Fruit fly (Drosophila melanogaster) whole organism, embryonic: ENCODE results near the gene CG10194.

Source experiments
- Antp ChIP-seq: fragments of 200-800 bp; sonication (Bioruptor generic); optimal IDR thresholded peaks from 3 replicates; lab custom pipeline; 2016; ENCODE audit warnings: missing biosample characterization, missing genetic modification characterization
- Bdp1 ChIP-seq: fragments of 200-800 bp; sonication (Bioruptor generic); optimal IDR thresholded peaks from 3 replicates; lab custom pipeline; 2016; ENCODE audit warnings: missing biosample characterization, missing genetic modification characterization
- Bgb ChIP-seq: fragments of 200-800 bp; sonication (Bioruptor generic); IDR thresholded peaks from 2 replicates; pipeline ENCODE4 v1.3.6; 2022; ENCODE audit warnings: missing biosample characterization, missing genetic modification characterization; ENCODE audit not compliant: partially characterized antibody
- CG10321 ChIP-seq: fragments of 200-800 bp; sonication (Bioruptor generic); IDR thresholded peaks from 2 replicates; pipeline ENCODE4 v1.3.6; 2022; ENCODE audit warnings: missing biosample characterization, missing genetic modification characterization
- CG10462 ChIP-seq: fragments of 200-800 bp; sonication (Bioruptor generic); optimal IDR thresholded peaks from 2 replicates; lab custom pipeline; 2016; ENCODE audit warnings: missing biosample characterization, missing genetic modification characterization
- CG11696 ChIP-seq: fragments of 200-800 bp; sonication (Bioruptor generic); IDR thresholded peaks from 2 replicates; pipeline ENCODE4 v1.3.6; 2022; ENCODE audit warnings: missing biosample characterization, missing genetic modification characterization
- CG1233 ChIP-seq: fragments of 200-800 bp; sonication (Bioruptor generic); optimal IDR thresholded peaks from 4 replicates; lab custom pipeline; 2018; ENCODE audit warnings: missing biosample characterization, mild to moderate bottlenecking, missing genetic modification characterization
- CG14014 ChIP-seq: fragments of 200-800 bp; sonication (Bioruptor generic); IDR thresholded peaks from 2 replicates; pipeline ENCODE4 v1.3.6; 2022; ENCODE audit warnings: missing biosample characterization, missing genetic modification characterization
- CG14441 ChIP-seq: fragments of 200-800 bp; sonication (Bioruptor generic); IDR thresholded peaks from 2 replicates; pipeline ENCODE4 v1.3.6; 2022; ENCODE audit warnings: missing biosample characterization, missing genetic modification characterization
- CG17186 ChIP-seq: fragments of 200-800 bp; sonication (Bioruptor generic); optimal IDR thresholded peaks from 3 replicates; lab custom pipeline; 2017; ENCODE audit warnings: missing biosample characterization, missing genetic modification reagents, missing genetic modification characterization
- CG17612 ChIP-seq: fragments of 200-800 bp; sonication (Bioruptor generic); IDR thresholded peaks from 2 replicates; pipeline ENCODE4 v1.3.6; 2022; ENCODE audit warnings: missing biosample characterization, missing genetic modification characterization
- CG2202 ChIP-seq: fragments of 200-800 bp; sonication (Bioruptor generic); optimal IDR thresholded peaks from 2 replicates; lab custom pipeline; 2018; ENCODE audit warnings: missing biosample characterization, mild to moderate bottlenecking, missing genetic modification characterization
- CG31224 ChIP-seq: fragments of 200-800 bp; sonication (Bioruptor generic); IDR thresholded peaks from 2 replicates; pipeline ENCODE4 v1.3.6; 2022; ENCODE audit warnings: missing biosample characterization, missing genetic modification characterization
- CG4360 ChIP-seq: fragments of 200-800 bp; sonication (Bioruptor generic); IDR thresholded peaks from 2 replicates; pipeline ENCODE4 v1.3.6; 2022; ENCODE audit warnings: missing biosample characterization, missing genetic modification characterization
- CG5180 ChIP-seq: fragments of 200-800 bp; sonication (Bioruptor generic); optimal IDR thresholded peaks from 3 replicates; lab custom pipeline; 2017; ENCODE audit warnings: missing biosample characterization, missing genetic modification characterization, mild to moderate bottlenecking, moderate library complexity, missing genetic modification reagents
- CG8089 ChIP-seq: fragments of 200-800 bp; sonication (Bioruptor generic); optimal IDR thresholded peaks from 3 replicates; lab custom pipeline; 2016; ENCODE audit warnings: missing biosample characterization, missing genetic modification characterization
- CG8281 ChIP-seq: fragments of 200-800 bp; sonication (Bioruptor generic); optimal IDR thresholded peaks from 2 replicates; lab custom pipeline; 2018; ENCODE audit warnings: missing biosample characterization, mild to moderate bottlenecking, missing genetic modification characterization, moderate library complexity
- CHES-1-like ChIP-seq: fragments of 200-800 bp; sonication (Bioruptor generic); optimal IDR thresholded peaks from 2 replicates; lab custom pipeline; 2016; ENCODE audit warnings: missing biosample characterization, missing genetic modification characterization
- Dad ChIP-seq: fragments of 200-800 bp; sonication (Bioruptor generic); optimal IDR thresholded peaks from 3 replicates; lab custom pipeline; 2016; ENCODE audit warnings: missing biosample characterization, missing genetic modification characterization
- Dfd ChIP-seq, 2 experiments: fragments of >200 bp; optimal IDR thresholded peaks; 2 replicates each; lab custom pipeline; 2017; ENCODE audit warnings: missing biosample characterization in 2 of 2, missing genetic modification characterization in 2 of 2
- Dp ChIP-seq: fragments of 200-800 bp; sonication (Bioruptor generic); optimal IDR thresholded peaks from 2 replicates; lab custom pipeline; 2018; ENCODE audit warnings: missing biosample characterization, mild to moderate bottlenecking, missing genetic modification characterization, moderate library complexity
- ERR ChIP-seq: fragments of 200-800 bp; sonication (Bioruptor generic); optimal IDR thresholded peaks from 2 replicates; lab custom pipeline; 2016; ENCODE audit warnings: missing biosample characterization, missing genetic modification characterization
- Hr51 ChIP-seq, 2 experiments: fragments of 200-800 bp; sonication (Bioruptor generic); optimal IDR thresholded peaks; 2 replicates in 1 of 2; 3 replicates in 1 of 2; lab custom pipeline; 2016 to 2018; ENCODE audit warnings: missing biosample characterization in 2 of 2, missing genetic modification characterization in 2 of 2, mild to moderate bottlenecking in 1 of 2, moderate library complexity in 1 of 2
- Jarid2 ChIP-seq: fragments of 200-800 bp; sonication (Bioruptor generic); optimal IDR thresholded peaks from 3 replicates; lab custom pipeline; 2017; ENCODE audit warnings: mild to moderate bottlenecking, missing biosample characterization, missing genetic modification reagents, missing genetic modification characterization
- Mad ChIP-seq: fragments of 200-800 bp; sonication (Bioruptor generic); optimal IDR thresholded peaks from 2 replicates; lab custom pipeline; 2016; ENCODE audit warnings: missing biosample characterization, missing genetic modification characterization
- Rfx ChIP-seq: fragments of 200-800 bp; sonication (Bioruptor generic); IDR thresholded peaks from 2 replicates; pipeline ENCODE4 v1.3.6; 2022; ENCODE audit warnings: missing biosample characterization, missing genetic modification characterization
- Taf1 ChIP-seq: fragments of 200-800 bp; sonication (Bioruptor generic); IDR thresholded peaks from 2 replicates; pipeline ENCODE4 v1.3.6; 2022; ENCODE audit warnings: missing biosample characterization, missing genetic modification characterization
- abd-A ChIP-seq: fragments of 200-800 bp; sonication (Bioruptor generic); optimal IDR thresholded peaks from 3 replicates; lab custom pipeline; 2019; ENCODE audit warnings: missing biosample characterization, mild to moderate bottlenecking, missing genetic modification characterization, moderate library complexity
- ase ChIP-seq: fragments of 200-800 bp; sonication (Bioruptor generic); IDR thresholded peaks from 3 replicates; pipeline ENCODE4 v1.3.6; 2022; ENCODE audit warnings: missing biosample characterization, missing genetic modification characterization
- chinmo ChIP-seq: fragments of 200-800 bp; sonication (Bioruptor generic); IDR thresholded peaks from 4 replicates; pipeline ENCODE4 v1.3.6; 2022; ENCODE audit warnings: missing biosample characterization, missing genetic modification characterization; ENCODE audit not compliant: partially characterized antibody
- crol ChIP-seq: fragments of 200-800 bp; sonication (Bioruptor generic); IDR thresholded peaks from 2 replicates; pipeline ENCODE4 v1.3.6; 2022; ENCODE audit warnings: missing biosample characterization, missing genetic modification characterization
- crp ChIP-seq, 2 experiments: fragments of 200-800 bp; sonication (Bioruptor generic); optimal IDR thresholded peaks; 2 replicates in 1 of 2; 3 replicates in 1 of 2; lab custom pipeline; 2017; ENCODE audit warnings: missing biosample characterization in 2 of 2, missing genetic modification characterization in 2 of 2, mild to moderate bottlenecking in 1 of 2, moderate library complexity in 1 of 2
- dm ChIP-seq: fragments of 200-800 bp; sonication (Bioruptor generic); optimal IDR thresholded peaks from 3 replicates; lab custom pipeline; 2016; ENCODE audit warnings: missing biosample characterization, missing genetic modification characterization
- dmrt11E ChIP-seq: fragments of 200-800 bp; sonication (Bioruptor generic); optimal IDR thresholded peaks from 3 replicates; lab custom pipeline; 2018; ENCODE audit warnings: missing biosample characterization, mild to moderate bottlenecking, missing genetic modification characterization, moderate library complexity
- dysf ChIP-seq: fragments of 200-800 bp; sonication (Bioruptor generic); IDR thresholded peaks from 3 replicates; pipeline ENCODE4 v1.3.6; 2022; ENCODE audit warnings: missing biosample characterization, missing genetic modification characterization
- ftz-f1 ChIP-seq: fragments of 200-800 bp; sonication (Bioruptor generic); optimal IDR thresholded peaks from 2 replicates; lab custom pipeline; 2016; ENCODE audit warnings: missing biosample characterization, missing genetic modification characterization
- grn ChIP-seq: fragments of 200-800 bp; sonication (Bioruptor generic); optimal IDR thresholded peaks from 3 replicates; lab custom pipeline; 2017; ENCODE audit warnings: missing biosample characterization, missing genetic modification characterization
- gsb-n ChIP-seq: fragments of 200-800 bp; sonication (Bioruptor generic); optimal IDR thresholded peaks from 3 replicates; lab custom pipeline; 2018; ENCODE audit warnings: missing biosample characterization, mild to moderate bottlenecking, missing genetic modification characterization
- hbn ChIP-seq: fragments of 200-800 bp; sonication (Bioruptor generic); IDR thresholded peaks from 2 replicates; pipeline ENCODE4 v1.3.6; 2022; ENCODE audit warnings: missing biosample characterization, missing genetic modification characterization; ENCODE audit not compliant: partially characterized antibody
- nerfin-2 ChIP-seq: fragments of 200-800 bp; sonication (Bioruptor generic); IDR thresholded peaks from 2 replicates; pipeline ENCODE4 v1.3.6; 2022; ENCODE audit warnings: missing biosample characterization, missing genetic modification characterization; ENCODE audit not compliant: partially characterized antibody
- p53 ChIP-seq: fragments of 200-800 bp; sonication (Bioruptor generic); optimal IDR thresholded peaks from 2 replicates; lab custom pipeline; 2016; ENCODE audit warnings: missing biosample characterization, missing genetic modification characterization
- pum ChIP-seq: fragments of 200-800 bp; sonication (Bioruptor generic); optimal IDR thresholded peaks from 2 replicates; lab custom pipeline; 2016; ENCODE audit warnings: missing biosample characterization, missing genetic modification characterization
- shn ChIP-seq: fragments of 200-800 bp; sonication (Bioruptor generic); optimal IDR thresholded peaks from 3 replicates; lab custom pipeline; 2016; ENCODE audit warnings: missing biosample characterization, missing genetic modification characterization
- sob ChIP-seq: fragments of 200-800 bp; sonication (Bioruptor generic); IDR thresholded peaks from 2 replicates; pipeline ENCODE4 v1.3.6; 2022; ENCODE audit warnings: missing biosample characterization, missing genetic modification characterization
- sug ChIP-seq: fragments of 200-800 bp; optimal IDR thresholded peaks from 2 replicates; lab custom pipeline; 2019; ENCODE audit warnings: missing biosample characterization, mild to moderate bottlenecking, missing genetic modification characterization, moderate library complexity
- tio ChIP-seq: fragments of 200-800 bp; sonication (Bioruptor generic); optimal IDR thresholded peaks from 2 replicates; lab custom pipeline; 2017; ENCODE audit warnings: missing biosample characterization, missing genetic modification characterization, inconsistent platforms
- twi ChIP-seq: fragments of 200-800 bp; optimal IDR thresholded peaks from 2 replicates; lab custom pipeline; 2019; ENCODE audit warnings: missing biosample characterization, mild to moderate bottlenecking, missing genetic modification characterization, moderate library complexity
- unpg ChIP-seq: fragments of 200-800 bp; sonication (Bioruptor generic); optimal IDR thresholded peaks from 3 replicates; lab custom pipeline; 2018; ENCODE audit warnings: missing biosample characterization, mild to moderate bottlenecking, missing genetic modification characterization, moderate library complexity
- zen ChIP-seq: fragments of 200-800 bp; sonication (Bioruptor generic); optimal IDR thresholded peaks from 3 replicates; lab custom pipeline; 2018; ENCODE audit warnings: missing biosample characterization, mild to moderate bottlenecking, missing genetic modification characterization, moderate library complexity

CG10194 gene

dm6 chr2L:19452535-19453317 is 37.2 kb downstream of the CG10194 start (continued):
- no peak for TF ChIP-seq CG8281 (tag; lab: Kevin White, UChicago)
- TF ChIP-seq CG31224 = no peak
- no peak for TF ChIP-seq grn (GFP tag; lab: Kevin White, UChicago)
- no peak for TF ChIP-seq zen (tag; lab: Kevin White, UChicago)
- TF ChIP-seq dm (GFP tag; lab: Kevin White, UChicago) = peak; percentile 1
- no peak for TF ChIP-seq Taf1
- TF ChIP-seq CG17186 = no peak
- TF ChIP-seq sug = no peak
- TF ChIP-seq Mad = no peak
- TF ChIP-seq CG11696 (GFP tag; lab: Robert Waterston, UW) = no peak
- peak; percentile 23 for TF ChIP-seq unpg (GFP tag; lab: Kevin White, UChicago)
- TF ChIP-seq ftz-f1 (GFP tag; lab: Kevin White, UChicago) = no peak
- no peak for TF ChIP-seq CG10462 (GFP tag; lab: Kevin White, UChicago)
- no peak for TF ChIP-seq CG8089
- TF ChIP-seq Hr51 (GFP tag; optimal IDR thresholded peaks at IDR 0.05; lab: Kevin White, UChicago) = peak in 1 of 2 experiments; percentile 20
- peak; percentile 8 for TF ChIP-seq p53
- no peak for TF ChIP-seq pum (GFP tag; lab: Kevin White, UChicago)
- peak; percentile 57 for TF ChIP-seq Dp (GFP tag; lab: Kevin White, UChicago)
- TF ChIP-seq CG10321 (GFP tag; lab: Robert Waterston, UW) = no peak
- no peak for TF ChIP-seq ERR
- no peak for TF ChIP-seq chinmo (GFP tag; lab: Robert Waterston, UW)
- no peak for TF ChIP-seq crol (GFP tag; lab: Robert Waterston, UW)
- TF ChIP-seq tio (GFP tag; lab: Kevin White, UChicago) = no peak
- TF ChIP-seq twi (tag; lab: Kevin White, UChicago) = no peak
- peak; percentile 16 for TF ChIP-seq CHES-1-like
- TF ChIP-seq CG4360 (GFP tag; lab: Robert Waterston, UW) = no peak
- no peak for TF ChIP-seq Dad (GFP tag; lab: Kevin White, UChicago)
- no peak for TF ChIP-seq ase
- TF ChIP-seq dysf (GFP tag; lab: Robert Waterston, UW) = peak; percentile 54; the same call in 2 of the 3 replicates
- TF ChIP-seq Rfx (GFP tag; lab: Robert Waterston, UW) = peak; percentile 49
- no peak for TF ChIP-seq Bdp1 (GFP tag; lab: Kevin White, UChicago)
- no peak for TF ChIP-seq CG5180 (GFP tag; lab: Kevin White, UChicago)
- TF ChIP-seq shn = no peak
- TF ChIP-seq dmrt11E = no peak
- TF ChIP-seq Bgb = peak; percentile 7; the same call in 1 of the 2 replicates
- 0 out of 2 replicates have a peak, but pooled peaks have one; percentile 29 for TF ChIP-seq sob (GFP tag; lab: Robert Waterston, UW)
- no peak for TF ChIP-seq crp (GFP tag; optimal IDR thresholded peaks at IDR 0.05; lab: Kevin White, UChicago)
- TF ChIP-seq CG14014 = 0 out of 2 replicates have a peak, but pooled peaks have one; percentile 42
- no peak for TF ChIP-seq Jarid2
- peak; percentile 56 for TF ChIP-seq CG14441 (GFP tag; lab: Robert Waterston, UW)
- no peak for TF ChIP-seq CG2202 (tag; lab: Kevin White, UChicago)
- no peak; the same call in 1 of the 2 replicates for TF ChIP-seq hbn
- no peak for TF ChIP-seq CG17612
- no peak for TF ChIP-seq abd-A (tag; lab: Kevin White, UChicago)
- no peak for TF ChIP-seq CG1233 (GFP tag; lab: Kevin White, UChicago)
- TF ChIP-seq nerfin-2 (GFP tag; lab: Robert Waterston, UW) = no peak
- TF ChIP-seq Antp (GFP tag; lab: Kevin White, UChicago) = peak; percentile 1
- no peak for TF ChIP-seq Dfd (GFP tag; optimal IDR thresholded peaks at IDR 0.05; lab: Kevin White, UChicago)
- no peak for TF ChIP-seq gsb-n (tag; lab: Kevin White, UChicago)
